Worm (Caenorhabditis elegans) whole organism, L3 larva: ENCODE measurements around the gene C10B5.1.
A peak's percentile ranks its signal among the peaks of the same experiment; 100 is the strongest.

ENCODE experiments used
- ama-1 ChIP-seq: fragments of 150-350 bp; optimal IDR thresholded peaks from 2 replicates; lab custom pipeline; 2018
- elt-3 ChIP-seq, 3 experiments: fragments of 150-350 bp in 1 of 3; sonication (generic microtip) in 2 of 3; optimal IDR thresholded peaks; 2 replicates in 2 of 3; 4 replicates in 1 of 3; lab custom pipeline; 2014 to 2017; ENCODE audit warnings: missing biosample characterization in 3 of 3, missing genetic modification characterization in 3 of 3
- eor-1 ChIP-seq, 2 experiments: fragments of 150-350 bp; optimal IDR thresholded peaks; 2 replicates each; lab custom pipeline; 2014 to 2018; ENCODE audit warnings: missing biosample characterization in 2 of 2, missing genetic modification characterization in 2 of 2
- nhr-11 ChIP-seq: fragments of 150-350 bp; optimal IDR thresholded peaks from 2 replicates; lab custom pipeline; 2014; ENCODE audit warnings: missing biosample characterization, missing genetic modification characterization
- nhr-12 ChIP-seq: fragments of 150-350 bp; optimal IDR thresholded peaks from 2 replicates; lab custom pipeline; 2014; ENCODE audit warnings: missing biosample characterization, missing genetic modification characterization
- snpc-4 ChIP-seq: fragments of 150-350 bp; optimal IDR thresholded peaks from 2 replicates; lab custom pipeline; 2014; ENCODE audit warnings: missing biosample characterization, missing genetic modification characterization
- unc-62 ChIP-seq: fragments of 150-350 bp; sonication (generic microtip); optimal IDR thresholded peaks from 4 replicates; lab custom pipeline; 2014; ENCODE audit warnings: missing biosample characterization, missing genetic modification reagents, missing genetic modification characterization

DNA sequence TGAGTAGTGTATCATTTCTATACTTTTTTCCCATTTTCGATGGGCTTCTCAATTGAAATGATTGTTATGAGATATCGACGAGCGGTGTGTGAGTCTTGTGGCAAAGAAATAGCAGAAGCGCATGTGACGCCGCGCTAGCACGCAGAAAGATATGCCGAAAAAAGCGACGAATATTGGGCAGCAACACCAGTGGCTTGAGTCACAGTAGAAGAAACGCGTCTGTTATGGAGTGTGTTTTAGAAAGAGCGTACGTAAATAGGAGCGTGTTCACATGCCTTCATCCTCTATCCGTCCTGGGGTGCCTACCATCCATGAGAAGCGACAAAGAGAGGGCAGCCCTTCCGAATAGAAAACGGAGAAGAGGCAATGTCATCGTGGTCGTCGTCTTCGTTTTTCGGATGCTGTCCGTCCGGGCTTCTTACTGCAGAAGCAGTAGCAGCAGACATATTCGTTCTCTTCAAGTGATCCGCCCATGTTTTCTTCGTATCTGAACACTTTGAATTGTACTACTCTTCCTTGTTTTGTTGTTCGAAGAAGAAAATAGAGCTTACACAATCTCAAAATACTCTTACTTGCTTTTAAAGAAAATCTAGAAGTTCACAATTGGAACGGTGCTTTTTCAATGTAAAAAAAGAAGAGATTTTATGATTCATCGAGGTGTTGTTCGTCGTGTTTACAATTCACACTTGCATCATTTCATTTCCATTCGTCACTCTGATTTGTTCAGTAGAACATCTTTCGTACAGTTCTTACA, 28.9 kb downstream of the C10B5.1 start:
- no peak for TF ChIP-seq unc-62 (GFP tag; lab: Kevin White, UChicago)
- TF ChIP-seq snpc-4 (tag; lab: Kevin White, UChicago), result peak; percentile 31
- no peak for TF ChIP-seq nhr-12 (tag; lab: Kevin White, UChicago)
- no peak for TF ChIP-seq nhr-11 (tag; lab: Kevin White, UChicago)
- no peak for TF ChIP-seq elt-3 (tag; optimal IDR thresholded peaks at IDR 0.05; lab: Kevin White, UChicago)
- TF ChIP-seq ama-1 (lab: Kevin White, UChicago), result no peak
- no peak for TF ChIP-seq eor-1 (tag; optimal IDR thresholded peaks at IDR 0.05; lab: Kevin White, UChicago)
